Fruit fly (Drosophila melanogaster) whole organism, embryonic: ENCODE results near the gene fiz.

Source experiments
- Abd-B ChIP-seq: fragments of 200-800 bp; sonication (Bioruptor generic); optimal IDR thresholded peaks from 2 replicates; lab custom pipeline; 2018; ENCODE audit warnings: missing biosample characterization, mild to moderate bottlenecking, missing genetic modification characterization, moderate library complexity
- Awh ChIP-seq: fragments of 200-800 bp; sonication (Bioruptor generic); IDR thresholded peaks from 2 replicates; pipeline ENCODE4, ENCODE4 v1.3.6; 2022; ENCODE audit warnings: missing biosample characterization, missing genetic modification characterization
- CG10979 ChIP-seq: fragments of 200-800 bp; sonication (Bioruptor generic); optimal IDR thresholded peaks from 2 replicates; lab custom pipeline; 2018; ENCODE audit warnings: missing biosample characterization, mild to moderate bottlenecking, missing genetic modification characterization, moderate library complexity
- CG11504 ChIP-seq: fragments of 200-800 bp; sonication (Bioruptor generic); optimal IDR thresholded peaks from 3 replicates; lab custom pipeline; 2019; ENCODE audit warnings: missing biosample characterization, mild to moderate bottlenecking, missing genetic modification characterization, moderate library complexity
- CG12391 ChIP-seq: fragments of 200-800 bp; sonication (Bioruptor generic); optimal IDR thresholded peaks from 3 replicates; lab custom pipeline; 2018; ENCODE audit warnings: missing biosample characterization, mild to moderate bottlenecking, missing genetic modification characterization, moderate library complexity
- CG15269 ChIP-seq: fragments of 200-800 bp; sonication (Bioruptor generic); optimal IDR thresholded peaks from 2 replicates; lab custom pipeline; 2018; ENCODE audit warnings: missing biosample characterization, mild to moderate bottlenecking, missing genetic modification characterization, moderate library complexity
- CG18476 ChIP-seq: fragments of 200-800 bp; sonication (Bioruptor generic); optimal IDR thresholded peaks from 2 replicates; lab custom pipeline; 2016; ENCODE audit warnings: missing biosample characterization, mild to moderate bottlenecking, missing genetic modification characterization
- CG30020 ChIP-seq: fragments of 200-800 bp; optimal IDR thresholded peaks from 2 replicates; lab custom pipeline; 2019; ENCODE audit warnings: missing biosample characterization, mild to moderate bottlenecking, missing genetic modification characterization, moderate library complexity
- CG34224 ChIP-seq: fragments of 200-800 bp; sonication (Bioruptor generic); IDR thresholded peaks from 3 replicates; pipeline ENCODE4 v1.3.6; 2022; ENCODE audit warnings: missing biosample characterization, missing genetic modification characterization; ENCODE audit not compliant: partially characterized antibody
- CG34376 ChIP-seq: fragments of 200-800 bp; sonication (Bioruptor generic); optimal IDR thresholded peaks from 2 replicates; lab custom pipeline; 2018; ENCODE audit warnings: missing biosample characterization, mild to moderate bottlenecking, missing genetic modification characterization
- CG4820 ChIP-seq: fragments of 200-800 bp; sonication (Bioruptor generic); optimal IDR thresholded peaks from 3 replicates; lab custom pipeline; 2016; ENCODE audit warnings: missing biosample characterization, missing genetic modification characterization
- CG7928 ChIP-seq: fragments of 200-800 bp; sonication (Bioruptor generic); optimal IDR thresholded peaks from 2 replicates; lab custom pipeline; 2017; ENCODE audit warnings: missing biosample characterization, mild to moderate bottlenecking, missing genetic modification characterization
- CG9609 ChIP-seq: fragments of 200-800 bp; sonication (Bioruptor generic); optimal IDR thresholded peaks from 3 replicates; lab custom pipeline; 2016; ENCODE audit warnings: missing biosample characterization, missing genetic modification characterization
- D ChIP-seq, 2 experiments: fragments of 200-800 bp in 1 of 2; fragments of >200 bp in 1 of 2; sonication (Bioruptor generic) in 1 of 2; optimal IDR thresholded peaks; 2 replicates in 1 of 2; 3 replicates in 1 of 2; lab custom pipeline; 2017; ENCODE audit warnings: mild to moderate bottlenecking in 1 of 2, missing biosample characterization in 1 of 2, missing genetic modification characterization in 1 of 2, missing genetic modification reagents in 1 of 2
- Dref ChIP-seq: fragments of 200-800 bp; sonication (Bioruptor generic); IDR thresholded peaks from 2 replicates; pipeline ENCODE4 v1.3.6; 2022; ENCODE audit warnings: missing biosample characterization, missing genetic modification characterization
- E2f1 ChIP-seq: fragments of 200-800 bp; sonication (Bioruptor generic); IDR thresholded peaks from 2 replicates; pipeline ENCODE4 v1.3.6; 2022; ENCODE audit warnings: missing biosample characterization, missing genetic modification characterization
- E2f2 ChIP-seq: fragments of 200-800 bp; sonication (Bioruptor generic); IDR thresholded peaks from 2 replicates; pipeline ENCODE4 v1.3.6; 2022; ENCODE audit warnings: missing biosample characterization, missing genetic modification characterization
- Elba2 ChIP-seq: fragments of 200-800 bp; sonication (Bioruptor generic); optimal IDR thresholded peaks from 3 replicates; lab custom pipeline; 2016; ENCODE audit warnings: missing biosample characterization, missing genetic modification characterization
- Ets97D ChIP-seq: fragments of 200-800 bp; sonication (Bioruptor generic); optimal IDR thresholded peaks from 3 replicates; lab custom pipeline; 2016; ENCODE audit warnings: missing biosample characterization, missing genetic modification characterization
- Fer2 ChIP-seq: fragments of 200-800 bp; sonication (Bioruptor generic); optimal IDR thresholded peaks from 2 replicates; lab custom pipeline; 2018; ENCODE audit warnings: missing biosample characterization, mild to moderate bottlenecking, missing genetic modification characterization, moderate library complexity
- H15 ChIP-seq: fragments of 200-800 bp; sonication (Bioruptor generic); IDR thresholded peaks from 3 replicates; pipeline ENCODE4 v1.3.6; 2022; ENCODE audit warnings: missing biosample characterization, missing genetic modification characterization
- HHEX ChIP-seq: fragments of 200-800 bp; sonication (Bioruptor generic); optimal IDR thresholded peaks from 3 replicates; lab custom pipeline; 2017; ENCODE audit warnings: missing biosample characterization, mild to moderate bottlenecking, missing genetic modification characterization, missing genetic modification reagents
- HLH4C ChIP-seq: fragments of 200-800 bp; sonication (Bioruptor generic); IDR thresholded peaks from 3 replicates; pipeline ENCODE4 v1.3.6; 2022; ENCODE audit warnings: missing biosample characterization, missing genetic modification characterization; ENCODE audit not compliant: partially characterized antibody
- Hr39 ChIP-seq: fragments of >200 bp; optimal IDR thresholded peaks from 2 replicates; lab custom pipeline; 2017
- Lim3 ChIP-seq: fragments of 200-800 bp; sonication (Bioruptor generic); IDR thresholded peaks from 2 replicates; pipeline ENCODE4 v1.3.6; 2022; ENCODE audit warnings: missing biosample characterization, missing genetic modification characterization
- Nf-YC ChIP-seq: fragments of 200-800 bp; optimal IDR thresholded peaks from 3 replicates; lab custom pipeline; 2019; ENCODE audit warnings: missing biosample characterization, mild to moderate bottlenecking, missing genetic modification characterization, moderate library complexity
- Trl ChIP-seq, 3 experiments: fragments of >200 bp in 2 of 3; fragments of 200-800 bp in 1 of 3; sonication (Bioruptor generic) in 1 of 3; optimal IDR thresholded peaks; 2 replicates in 1 of 3; 3 replicates in 2 of 3; lab custom pipeline; 2016 to 2017; ENCODE audit warnings: missing biosample characterization in 1 of 3, missing genetic modification characterization in 1 of 3
- amos ChIP-seq: fragments of 200-800 bp; sonication (Bioruptor generic); IDR thresholded peaks from 2 replicates; pipeline ENCODE4 v1.3.6; 2022; ENCODE audit warnings: missing biosample characterization, missing genetic modification characterization; ENCODE audit not compliant: partially characterized antibody
- az2 ChIP-seq: fragments of 200-800 bp; sonication (Bioruptor generic); optimal IDR thresholded peaks from 3 replicates; lab custom pipeline; 2016; ENCODE audit warnings: missing biosample characterization, missing genetic modification characterization
- bab2 ChIP-seq: fragments of 200-800 bp; sonication (Bioruptor generic); optimal IDR thresholded peaks from 2 replicates; lab custom pipeline; 2016; ENCODE audit warnings: missing biosample characterization, missing genetic modification characterization
- bbx ChIP-seq: fragments of 200-800 bp; sonication (Bioruptor generic); IDR thresholded peaks from 2 replicates; pipeline ENCODE4 v1.3.6; 2022; ENCODE audit warnings: missing biosample characterization, missing genetic modification characterization; ENCODE audit not compliant: partially characterized antibody
- dmrt11E ChIP-seq: fragments of 200-800 bp; sonication (Bioruptor generic); optimal IDR thresholded peaks from 3 replicates; lab custom pipeline; 2018; ENCODE audit warnings: missing biosample characterization, mild to moderate bottlenecking, missing genetic modification characterization, moderate library complexity
- dmrt99B ChIP-seq: fragments of 200-800 bp; sonication (Bioruptor generic); optimal IDR thresholded peaks from 2 replicates; lab custom pipeline; 2018; ENCODE audit warnings: missing biosample characterization, mild to moderate bottlenecking, missing genetic modification characterization, moderate library complexity
- gsb-n ChIP-seq: fragments of 200-800 bp; sonication (Bioruptor generic); optimal IDR thresholded peaks from 3 replicates; lab custom pipeline; 2018; ENCODE audit warnings: missing biosample characterization, mild to moderate bottlenecking, missing genetic modification characterization
- hth ChIP-seq: fragments of >200 bp; optimal IDR thresholded peaks from 2 replicates; lab custom pipeline; 2017; ENCODE audit warnings: inconsistent platforms
- ken ChIP-seq: fragments of 200-800 bp; sonication (Bioruptor generic); IDR thresholded peaks from 3 replicates; pipeline ENCODE4 v1.3.6; 2022; ENCODE audit warnings: missing biosample characterization, missing genetic modification characterization
- knrl ChIP-seq: fragments of 200-800 bp; sonication (Bioruptor generic); IDR thresholded peaks from 3 replicates; pipeline ENCODE4 v1.3.6; 2022; ENCODE audit warnings: missing biosample characterization, missing genetic modification characterization; ENCODE audit not compliant: partially characterized antibody
- luna ChIP-seq: fragments of 200-800 bp; sonication (Bioruptor generic); optimal IDR thresholded peaks from 2 replicates; lab custom pipeline; 2016; ENCODE audit warnings: missing biosample characterization, missing genetic modification characterization
- maf-S ChIP-seq: fragments of 200-800 bp; sonication (Bioruptor generic); optimal IDR thresholded peaks from 2 replicates; lab custom pipeline; 2016; ENCODE audit warnings: missing biosample characterization, missing genetic modification characterization
- otp ChIP-seq: fragments of 200-800 bp; sonication (Bioruptor generic); IDR thresholded peaks from 3 replicates; pipeline ENCODE4, ENCODE4 v1.3.6; 2022; ENCODE audit warnings: missing biosample characterization, missing genetic modification characterization
- phol ChIP-seq: fragments of 200-800 bp; sonication (Bioruptor generic); optimal IDR thresholded peaks from 3 replicates; lab custom pipeline; 2018; ENCODE audit warnings: missing biosample characterization, mild to moderate bottlenecking, missing genetic modification characterization, moderate library complexity
- pita ChIP-seq: fragments of 200-800 bp; sonication (Bioruptor generic); optimal IDR thresholded peaks from 2 replicates; lab custom pipeline; 2017; ENCODE audit warnings: missing biosample characterization, mild to moderate bottlenecking, missing genetic modification characterization
- ranshi ChIP-seq: fragments of 200-800 bp; sonication (Bioruptor generic); IDR thresholded peaks from 2 replicates; pipeline ENCODE4 v1.3.6; 2022; ENCODE audit warnings: missing biosample characterization, missing genetic modification characterization
- salm ChIP-seq: fragments of 200-800 bp; sonication (Bioruptor generic); optimal IDR thresholded peaks from 2 replicates; lab custom pipeline; 2018; ENCODE audit warnings: missing biosample characterization, mild to moderate bottlenecking, missing genetic modification characterization
- sens ChIP-seq: fragments of 200-800 bp; sonication (Bioruptor generic); peaks from one replicate; lab custom pipeline; 2016; ENCODE audit warnings: missing biosample characterization, missing genetic modification characterization
- sima ChIP-seq: fragments of 200-800 bp; sonication (Bioruptor generic); optimal IDR thresholded peaks from 2 replicates; lab custom pipeline; 2016; ENCODE audit warnings: missing biosample characterization, missing genetic modification characterization
- unc-4 ChIP-seq: fragments of 200-800 bp; sonication (Bioruptor generic); IDR thresholded peaks from 2 replicates; pipeline ENCODE4 v1.3.6; 2022; ENCODE audit warnings: missing biosample characterization, missing genetic modification characterization; ENCODE audit not compliant: partially characterized antibody
- unpg ChIP-seq: fragments of 200-800 bp; sonication (Bioruptor generic); optimal IDR thresholded peaks from 3 replicates; lab custom pipeline; 2018; ENCODE audit warnings: missing biosample characterization, mild to moderate bottlenecking, missing genetic modification characterization, moderate library complexity
- zfh2 ChIP-seq: fragments of 200-800 bp; sonication (Bioruptor generic); optimal IDR thresholded peaks from 2 replicates; lab custom pipeline; 2016; ENCODE audit warnings: missing biosample characterization, missing genetic modification characterization

Gene fiz

dm6 chrX:14882536-14883118 is 26.9 kb downstream of the fiz start, which contains the start of the genes CG45064 and CG45065 (continued):
- no peak for TF ChIP-seq D (optimal IDR thresholded peaks at IDR 0.05; lab: Kevin White, UChicago)
- peak; percentile 83 for TF ChIP-seq D (GFP tag; optimal IDR thresholded peaks at IDR 0.05; lab: Kevin White, UChicago)
- peak; percentile 57 for TF ChIP-seq Abd-B (GFP tag; lab: Kevin White, UChicago)
- peak; percentile 80 for TF ChIP-seq CG4820 (GFP tag; lab: Kevin White, UChicago)
- peak; percentile 67 for TF ChIP-seq CG18476 (GFP tag; lab: Kevin White, UChicago)
- TF ChIP-seq HHEX (GFP tag; lab: Kevin White, UChicago), result peak; percentile 77
- TF ChIP-seq HLH4C (GFP tag; lab: Robert Waterston, UW), result no peak
- no peak for TF ChIP-seq Dref
- TF ChIP-seq CG11504 (tag; lab: Kevin White, UChicago), result peak; percentile 92
- peak; percentile 81; the same call in 2 of the 3 replicates for TF ChIP-seq otp (GFP tag; lab: Robert Waterston, UW)
- TF ChIP-seq ranshi (GFP tag; lab: Robert Waterston, UW), result peak; percentile 77
- TF ChIP-seq CG12391, result peak; percentile 89
- peak; percentile 24 for TF ChIP-seq sima (GFP tag; lab: Kevin White, UChicago)
- TF ChIP-seq ken (GFP tag; lab: Robert Waterston, UW), result peak; percentile 86
- TF ChIP-seq CG15269 (tag; lab: Kevin White, UChicago), result peak; percentile 79
- peak; percentile 81 for TF ChIP-seq az2 (GFP tag; lab: Kevin White, UChicago)
- no peak for TF ChIP-seq knrl (GFP tag; lab: Robert Waterston, UW)
- TF ChIP-seq dmrt99B (tag; lab: Kevin White, UChicago), result peak; percentile 95
- TF ChIP-seq H15 (GFP tag; lab: Robert Waterston, UW), result peak; percentile 86
- no peak for TF ChIP-seq pita (GFP tag; lab: Kevin White, UChicago)
- peak; percentile 77 for TF ChIP-seq E2f1 (GFP tag; lab: Robert Waterston, UW)
- peak; percentile 87 for TF ChIP-seq CG10979 (tag; lab: Kevin White, UChicago)
- no peak for TF ChIP-seq hth (lab: Kevin White, UChicago)
- TF ChIP-seq CG34376 (GFP tag; lab: Kevin White, UChicago), result no peak
- TF ChIP-seq maf-S (GFP tag; lab: Kevin White, UChicago), result peak; percentile 68
- peak; percentile 68 for TF ChIP-seq Lim3 (GFP tag; lab: Robert Waterston, UW)
- TF ChIP-seq CG7928, result peak; percentile 31
- TF ChIP-seq dmrt11E, result peak; percentile 26
- TF ChIP-seq Trl (optimal IDR thresholded peaks at IDR 0.05; lab: Kevin White, UChicago), result no peak
- peak; percentile 79 for TF ChIP-seq Trl (GFP tag; optimal IDR thresholded peaks at IDR 0.05; lab: Kevin White, UChicago)
- TF ChIP-seq Elba2, result no peak
- peak; percentile 45 for TF ChIP-seq Nf-YC
- TF ChIP-seq Awh (GFP tag; lab: Robert Waterston, UW), result peak; percentile 93
- peak; percentile 98 for TF ChIP-seq sens (GFP tag; lab: Kevin White, UChicago)
- peak; percentile 3 for TF ChIP-seq Fer2
- TF ChIP-seq E2f2 (GFP tag; lab: Robert Waterston, UW), result peak; percentile 45; the same call in 1 of the 2 replicates
- TF ChIP-seq unc-4 (GFP tag; lab: Robert Waterston, UW), result no peak
- no peak for TF ChIP-seq amos
- TF ChIP-seq gsb-n, result peak; percentile 83
- no peak for TF ChIP-seq luna
- peak; percentile 79 for TF ChIP-seq salm
- no peak for TF ChIP-seq bbx (GFP tag; lab: Robert Waterston, UW)
- TF ChIP-seq Hr39, result no peak
- TF ChIP-seq CG9609, result peak; percentile 79
- TF ChIP-seq unpg (GFP tag; lab: Kevin White, UChicago), result peak; percentile 89
- TF ChIP-seq zfh2 (GFP tag; lab: Kevin White, UChicago), result peak; percentile 76
- TF ChIP-seq bab2, result peak; percentile 81
- peak; percentile 33 for TF ChIP-seq CG30020
- peak; percentile 51 for TF ChIP-seq Ets97D (GFP tag; lab: Kevin White, UChicago)
- no peak for TF ChIP-seq CG34224
- TF ChIP-seq phol (tag; lab: Kevin White, UChicago), result peak; percentile 87
